Fruit fly (Drosophila melanogaster) whole organism, embryonic: ENCODE data around the gene Ada1-1.
A peak's percentile ranks its signal among the peaks of the same experiment; 100 is the strongest.

Experiments
- B-H2 ChIP-seq: fragments of 200-800 bp; sonication (Bioruptor generic); optimal IDR thresholded peaks from 2 replicates; lab custom pipeline; 2018; ENCODE audit warnings: missing biosample characterization, mild to moderate bottlenecking, missing genetic modification characterization
- CG11696 ChIP-seq: fragments of 200-800 bp; sonication (Bioruptor generic); IDR thresholded peaks from 2 replicates; pipeline ENCODE4 v1.3.6; 2022; ENCODE audit warnings: missing biosample characterization, missing genetic modification characterization
- CG12155 ChIP-seq: fragments of 200-800 bp; sonication (Bioruptor generic); optimal IDR thresholded peaks from 3 replicates; lab custom pipeline; 2016; ENCODE audit warnings: missing biosample characterization, missing genetic modification characterization
- CG13287 ChIP-seq: fragments of 200-800 bp; sonication (Bioruptor generic); IDR thresholded peaks from 2 replicates; pipeline ENCODE4 v1.3.6; 2022; ENCODE audit warnings: missing biosample characterization, missing genetic modification characterization; ENCODE audit not compliant: partially characterized antibody
- CG14965 ChIP-seq: fragments of 200-800 bp; sonication (Bioruptor generic); optimal IDR thresholded peaks from 2 replicates; lab custom pipeline; 2016; ENCODE audit warnings: missing biosample characterization, missing genetic modification characterization, borderline replicate concordance
- CG15514 ChIP-seq: fragments of 200-800 bp; sonication (Bioruptor generic); optimal IDR thresholded peaks from 3 replicates; lab custom pipeline; 2017; ENCODE audit warnings: missing biosample characterization, missing genetic modification characterization, mild to moderate bottlenecking, moderate library complexity, missing genetic modification reagents
- CG18764 ChIP-seq: fragments of 200-800 bp; sonication (Bioruptor generic); optimal IDR thresholded peaks from 3 replicates; lab custom pipeline; 2016; ENCODE audit warnings: missing biosample characterization, missing genetic modification characterization
- CG2875 ChIP-seq: fragments of 200-800 bp; sonication (Bioruptor generic); optimal IDR thresholded peaks from 2 replicates; lab custom pipeline; 2017; ENCODE audit warnings: missing biosample characterization, mild to moderate bottlenecking, missing genetic modification characterization, missing genetic modification reagents
- CG4424 ChIP-seq: fragments of 200-800 bp; sonication (Bioruptor generic); optimal IDR thresholded peaks from 3 replicates; lab custom pipeline; 2016; ENCODE audit warnings: missing biosample characterization, missing genetic modification characterization
- CG4707 ChIP-seq: fragments of 200-800 bp; sonication (Bioruptor generic); optimal IDR thresholded peaks from 2 replicates; lab custom pipeline; 2018; ENCODE audit warnings: missing biosample characterization, mild to moderate bottlenecking, missing genetic modification characterization, moderate library complexity
- CG4820 ChIP-seq: fragments of 200-800 bp; sonication (Bioruptor generic); optimal IDR thresholded peaks from 3 replicates; lab custom pipeline; 2016; ENCODE audit warnings: missing biosample characterization, missing genetic modification characterization
- CG6272 ChIP-seq: fragments of 200-800 bp; sonication (Bioruptor generic); IDR thresholded peaks from 2 replicates; pipeline ENCODE4 v1.3.6; 2022; ENCODE audit warnings: missing biosample characterization, missing genetic modification characterization
- CG6791 ChIP-seq: fragments of 200-800 bp; sonication (Bioruptor generic); IDR thresholded peaks from 3 replicates; pipeline ENCODE4 v1.3.6; 2022; ENCODE audit warnings: missing biosample characterization, missing genetic modification characterization; ENCODE audit not compliant: partially characterized antibody
- CG7963 ChIP-seq: fragments of 200-800 bp; sonication (Bioruptor generic); IDR thresholded peaks from 3 replicates; pipeline ENCODE4 v1.3.6; 2022; ENCODE audit warnings: missing biosample characterization, missing genetic modification characterization; ENCODE audit not compliant: partially characterized antibody
- CG8944 ChIP-seq: fragments of 200-800 bp; sonication (Bioruptor generic); optimal IDR thresholded peaks from 3 replicates; lab custom pipeline; 2016; ENCODE audit warnings: missing biosample characterization, missing genetic modification characterization
- CG9727 ChIP-seq: fragments of 200-800 bp; sonication (Bioruptor generic); optimal IDR thresholded peaks from 3 replicates; lab custom pipeline; 2017; ENCODE audit warnings: missing biosample characterization, mild to moderate bottlenecking, missing genetic modification characterization
- CrebB ChIP-seq: fragments of 200-800 bp; sonication (Bioruptor generic); optimal IDR thresholded peaks from 3 replicates; lab custom pipeline; 2018; ENCODE audit warnings: missing biosample characterization, mild to moderate bottlenecking, missing genetic modification characterization
- Dad ChIP-seq: fragments of 200-800 bp; sonication (Bioruptor generic); optimal IDR thresholded peaks from 3 replicates; lab custom pipeline; 2016; ENCODE audit warnings: missing biosample characterization, missing genetic modification characterization
- Dek ChIP-seq: fragments of 200-800 bp; sonication (Bioruptor generic); optimal IDR thresholded peaks from 3 replicates; lab custom pipeline; 2019; ENCODE audit warnings: missing biosample characterization, mild to moderate bottlenecking, missing genetic modification characterization, moderate library complexity
- Doc2 ChIP-seq: fragments of 200-800 bp; sonication (Bioruptor generic); IDR thresholded peaks from 2 replicates; pipeline ENCODE4 v1.3.6; 2022; ENCODE audit warnings: missing biosample characterization, missing genetic modification characterization
- Gsc ChIP-seq: fragments of 200-800 bp; sonication (Bioruptor generic); IDR thresholded peaks from 2 replicates; pipeline ENCODE4 v1.3.6; 2022; ENCODE audit warnings: missing biosample characterization, missing genetic modification characterization
- HHEX ChIP-seq: fragments of 200-800 bp; sonication (Bioruptor generic); optimal IDR thresholded peaks from 3 replicates; lab custom pipeline; 2017; ENCODE audit warnings: missing biosample characterization, mild to moderate bottlenecking, missing genetic modification characterization, missing genetic modification reagents
- Max ChIP-seq: fragments of 200-800 bp; sonication (Bioruptor generic); optimal IDR thresholded peaks from 2 replicates; lab custom pipeline; 2016; ENCODE audit warnings: missing biosample characterization, mild to moderate bottlenecking, missing genetic modification characterization
- Med ChIP-seq: fragments of 200-800 bp; sonication (Bioruptor generic); peaks from one replicate; lab custom pipeline; 2016; ENCODE audit warnings: missing biosample characterization, missing genetic modification characterization, mild to moderate bottlenecking, inconsistent platforms, moderate library complexity
- PHDP ChIP-seq: fragments of 200-800 bp; sonication (Bioruptor generic); optimal IDR thresholded peaks from 3 replicates; lab custom pipeline; 2018; ENCODE audit warnings: missing biosample characterization, mild to moderate bottlenecking, missing genetic modification characterization, moderate library complexity
- Ravus ChIP-seq: fragments of 200-800 bp; sonication (Bioruptor generic); IDR thresholded peaks from 2 replicates; pipeline ENCODE4 v1.3.6; 2022; ENCODE audit warnings: missing biosample characterization, missing genetic modification characterization
- Sox100B ChIP-seq: fragments of 200-800 bp; sonication (Bioruptor generic); optimal IDR thresholded peaks from 3 replicates; lab custom pipeline; 2018; ENCODE audit warnings: missing biosample characterization, mild to moderate bottlenecking, missing genetic modification characterization
- ac ChIP-seq: fragments of 200-800 bp; sonication (Bioruptor generic); optimal IDR thresholded peaks from 3 replicates; lab custom pipeline; 2017; ENCODE audit warnings: missing biosample characterization, mild to moderate bottlenecking, missing genetic modification characterization
- ara ChIP-seq: fragments of 200-800 bp; sonication (Bioruptor generic); IDR thresholded peaks from 2 replicates; pipeline ENCODE4 v1.3.6; 2022; ENCODE audit warnings: missing biosample characterization, missing genetic modification characterization
- cas ChIP-seq: fragments of 200-800 bp; sonication (Bioruptor generic); IDR thresholded peaks from 2 replicates; pipeline ENCODE4 v1.3.6; 2022; ENCODE audit warnings: missing biosample characterization, missing genetic modification characterization
- cwo ChIP-seq: fragments of 200-800 bp; sonication (Bioruptor generic); optimal IDR thresholded peaks from 3 replicates; lab custom pipeline; 2017; ENCODE audit warnings: missing biosample characterization, missing genetic modification characterization, mild to moderate bottlenecking, moderate library complexity, missing genetic modification reagents
- disco-r ChIP-seq: fragments of 200-800 bp; sonication (Bioruptor generic); optimal IDR thresholded peaks from 2 replicates; lab custom pipeline; 2016; ENCODE audit warnings: missing biosample characterization, missing genetic modification characterization
- dmrt11E ChIP-seq: fragments of 200-800 bp; sonication (Bioruptor generic); optimal IDR thresholded peaks from 3 replicates; lab custom pipeline; 2018; ENCODE audit warnings: missing biosample characterization, mild to moderate bottlenecking, missing genetic modification characterization, moderate library complexity
- fd64A ChIP-seq: fragments of 200-800 bp; sonication (Bioruptor generic); optimal IDR thresholded peaks from 3 replicates; lab custom pipeline; 2018; ENCODE audit warnings: missing biosample characterization, mild to moderate bottlenecking, missing genetic modification characterization
- ftz-f1 ChIP-seq: fragments of 200-800 bp; sonication (Bioruptor generic); optimal IDR thresholded peaks from 2 replicates; lab custom pipeline; 2016; ENCODE audit warnings: missing biosample characterization, missing genetic modification characterization
- fu2 ChIP-seq: fragments of 200-800 bp; sonication (Bioruptor generic); optimal IDR thresholded peaks from 2 replicates; lab custom pipeline; 2016; ENCODE audit warnings: missing biosample characterization, missing genetic modification characterization
- gsb ChIP-seq: fragments of 200-800 bp; sonication (Bioruptor generic); IDR thresholded peaks from 2 replicates; pipeline ENCODE4 v1.3.6; 2022; ENCODE audit warnings: missing biosample characterization, missing genetic modification characterization
- ind ChIP-seq: fragments of 200-800 bp; sonication (Bioruptor generic); optimal IDR thresholded peaks from 3 replicates; lab custom pipeline; 2016; ENCODE audit warnings: missing biosample characterization, missing genetic modification characterization
- jigr1 ChIP-seq: fragments of 200-800 bp; sonication (Bioruptor generic); IDR thresholded peaks from 3 replicates; pipeline ENCODE4 v1.3.6; 2022; ENCODE audit warnings: missing biosample characterization, missing genetic modification characterization
- lola ChIP-seq, 3 experiments: fragments of >200 bp in 2 of 3; fragments of 200-800 bp in 1 of 3; sonication (Bioruptor generic) in 1 of 3; optimal IDR thresholded peaks; 2 replicates each; lab custom pipeline; 2017 to 2019; ENCODE audit warnings: missing biosample characterization in 3 of 3, missing genetic modification characterization in 3 of 3, mild to moderate bottlenecking in 1 of 3, moderate library complexity in 1 of 3
- ssp ChIP-seq: fragments of 200-800 bp; sonication (Bioruptor generic); IDR thresholded peaks from 2 replicates; pipeline ENCODE4 v1.3.6; 2022; ENCODE audit warnings: missing biosample characterization, missing genetic modification characterization
- stwl ChIP-seq: fragments of 200-800 bp; sonication (Bioruptor generic); optimal IDR thresholded peaks from 3 replicates; lab custom pipeline; 2018; ENCODE audit warnings: missing biosample characterization, mild to moderate bottlenecking, missing genetic modification characterization, moderate library complexity
- sug ChIP-seq: fragments of 200-800 bp; optimal IDR thresholded peaks from 2 replicates; lab custom pipeline; 2019; ENCODE audit warnings: missing biosample characterization, mild to moderate bottlenecking, missing genetic modification characterization, moderate library complexity
- unc-4 ChIP-seq: fragments of 200-800 bp; sonication (Bioruptor generic); IDR thresholded peaks from 2 replicates; pipeline ENCODE4 v1.3.6; 2022; ENCODE audit warnings: missing biosample characterization, missing genetic modification characterization; ENCODE audit not compliant: partially characterized antibody
- unpg ChIP-seq: fragments of 200-800 bp; sonication (Bioruptor generic); optimal IDR thresholded peaks from 3 replicates; lab custom pipeline; 2018; ENCODE audit warnings: missing biosample characterization, mild to moderate bottlenecking, missing genetic modification characterization, moderate library complexity
- vnd ChIP-seq: fragments of 200-800 bp; sonication (Bioruptor generic); IDR thresholded peaks from 3 replicates; pipeline ENCODE4 v1.3.6; 2022; ENCODE audit warnings: missing biosample characterization, missing genetic modification characterization; ENCODE audit not compliant: partially characterized antibody
- z ChIP-seq: fragments of 200-800 bp; sonication (Bioruptor generic); IDR thresholded peaks from 3 replicates; pipeline ENCODE4 v1.3.6; 2022; ENCODE audit warnings: missing biosample characterization, missing genetic modification characterization

The Ada1-1 gene

DNA sequence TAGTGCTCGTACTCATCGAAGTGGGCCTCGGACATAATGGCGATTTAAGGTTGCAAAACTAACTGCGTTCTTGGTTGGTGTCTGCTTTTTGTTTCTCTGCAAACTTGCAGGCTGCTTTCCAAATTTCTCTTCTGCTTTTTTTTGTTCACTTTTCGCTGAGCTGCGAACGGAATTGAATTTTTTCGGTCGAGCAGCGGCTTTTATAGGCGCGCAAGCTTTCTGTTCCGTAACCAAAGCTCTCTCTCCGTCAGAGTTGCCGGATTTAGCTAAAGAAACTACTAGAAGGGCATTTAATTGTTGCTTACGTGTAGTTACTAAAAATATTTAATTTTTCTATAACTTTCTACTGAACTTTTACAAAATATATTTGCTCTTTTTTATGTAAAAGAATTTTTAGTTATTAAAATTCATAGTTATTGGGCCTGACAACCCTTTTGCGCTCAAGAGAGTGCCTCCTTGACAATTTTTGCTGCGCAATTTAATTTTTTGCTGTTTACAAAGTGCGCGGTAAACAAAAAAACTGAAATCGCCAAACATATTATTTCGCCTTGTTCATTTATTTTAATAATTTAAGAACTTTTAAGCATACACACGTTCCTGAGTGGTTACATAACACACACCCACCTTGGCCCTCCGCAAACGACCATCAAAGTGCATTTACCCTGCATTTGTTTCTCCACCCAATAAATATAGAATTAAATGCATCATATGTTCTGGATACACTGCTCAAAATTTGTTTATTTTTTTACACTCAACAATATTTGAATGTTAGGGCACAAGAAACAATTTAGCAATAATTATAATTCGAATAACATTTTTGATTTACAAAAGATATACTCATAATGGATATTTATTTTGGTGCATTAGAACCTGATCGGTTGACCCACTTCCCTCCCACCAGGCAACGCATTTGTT, 49.6 kb downstream of the Ada1-1 start, which contains the start of gene CG6770 (continued):
- TF ChIP-seq stwl (tag; lab: Kevin White, UChicago) (no peak), ara (GFP tag; lab: Robert Waterston, UW) (peak; percentile 62), CG2875 (GFP tag; lab: Kevin White, UChicago) (no peak), CG12155 (peak; percentile 60), Max (GFP tag; lab: Kevin White, UChicago) (peak; percentile 61), CG6791 (no peak), CG15514 (GFP tag; lab: Kevin White, UChicago) (peak; percentile 87), Ravus (GFP tag; lab: Robert Waterston, UW) (no peak; the same call in 1 of the 2 replicates), jigr1 (0 out of 3 replicates have a peak, but pooled peaks have one; percentile 45), dmrt11E (tag; lab: Kevin White, UChicago) (no peak), vnd (GFP tag; lab: Robert Waterston, UW) (no peak), cas (GFP tag; lab: Robert Waterston, UW) (peak; percentile 60), cwo (GFP tag; lab: Kevin White, UChicago) (peak; percentile 86), CG14965 (GFP tag; lab: Kevin White, UChicago) (no peak), Dek (tag; lab: Kevin White, UChicago) (peak; percentile 87), CG9727 (GFP tag; lab: Kevin White, UChicago) (peak; percentile 75), CG4424 (GFP tag; lab: Kevin White, UChicago) (peak; percentile 19), CG11696 (GFP tag; lab: Robert Waterston, UW) (peak; percentile 71), Med (GFP tag; lab: Kevin White, UChicago) (peak; percentile 92), ind (GFP tag; lab: Kevin White, UChicago) (peak; percentile 57), Gsc (GFP tag; lab: Robert Waterston, UW) (no peak), sug (peak; percentile 78), CG4707 (GFP tag; lab: Kevin White, UChicago) (peak; percentile 29), Sox100B (peak; percentile 84), unpg (peak; percentile 89), Doc2 (no peak), fu2 (GFP tag; lab: Kevin White, UChicago) (no peak), CG7963 (GFP tag; lab: Robert Waterston, UW) (peak; percentile 35; the same call in 1 of the 3 replicates), lola (GFP tag; optimal IDR thresholded peaks at IDR 0.05; lab: Kevin White, UChicago) (peak in 1 of 3 experiments; percentile 19), CG4820 (GFP tag; lab: Kevin White, UChicago) (peak; percentile 27), CG6272 (GFP tag; lab: Robert Waterston, UW) (no peak; the same call in 1 of the 2 replicates), z (GFP tag; lab: Robert Waterston, UW) (no peak), PHDP (tag; lab: Kevin White, UChicago) (peak; percentile 93), Dad (peak; percentile 43), disco-r (GFP tag; lab: Kevin White, UChicago) (no peak), fd64A (GFP tag; lab: Kevin White, UChicago) (no peak), unc-4 (GFP tag; lab: Robert Waterston, UW) (0 out of 2 replicates have a peak, but pooled peaks have one; percentile 32), HHEX (GFP tag; lab: Kevin White, UChicago) (peak; percentile 81), gsb (peak; percentile 79), CG8944 (GFP tag; lab: Kevin White, UChicago) (no peak), ftz-f1 (peak; percentile 12), ssp (GFP tag; lab: Robert Waterston, UW) (peak; percentile 68; the same call in 1 of the 2 replicates), ac (peak; percentile 28), CrebB (tag; lab: Kevin White, UChicago) (peak; percentile 35), CG13287 (GFP tag; lab: Robert Waterston, UW) (peak; percentile 28; the same call in 1 of the 2 replicates), B-H2 (GFP tag; lab: Kevin White, UChicago) (peak; percentile 91), CG18764 (GFP tag; lab: Kevin White, UChicago) (peak; percentile 63)
